Worm (Caenorhabditis elegans): ENCODE data around the gene ZC395.4.

- no peak for TF ChIP-seq nhr-27 (tag; optimal IDR thresholded peaks at IDR 0.05)
- TF ChIP-seq F57C9.4 (tag; optimal IDR thresholded peaks at IDR 0.05), result no peak
- no peak for TF ChIP-seq F22D6.2 (tag; optimal IDR thresholded peaks at IDR 0.05)
- no peak for TF ChIP-seq ama-1 (optimal IDR thresholded peaks at IDR 0.05)
- no peak for TF ChIP-seq ama-1 (GFP tag; optimal IDR thresholded peaks at IDR 0.05)
- TF ChIP-seq efl-1 (GFP tag; optimal IDR thresholded peaks at IDR 0.05), result no peak
- TF ChIP-seq ztf-28 (GFP tag; IDR thresholded peaks at IDR 0.05), result no peak
- no peak for TF ChIP-seq egl-44 (GFP tag; IDR thresholded peaks at IDR 0.05)
Observed at ce11 chrIII:5229511-5230250, 40.2 kb upstream of the ZC395.4 start.
